Fruit fly (Drosophila melanogaster) S2 (cell line): Measurements from ENCODE around the gene eRF1.

Experiments
- CG8478 ChIP-seq: fragments of >200 bp; optimal IDR thresholded peaks from 2 replicates; lab custom pipeline; 2018
- CTCF ChIP-seq, 2 experiments: fragments of >200 bp; optimal IDR thresholded peaks; 2 replicates each; lab custom pipeline; 2018

DNA sequence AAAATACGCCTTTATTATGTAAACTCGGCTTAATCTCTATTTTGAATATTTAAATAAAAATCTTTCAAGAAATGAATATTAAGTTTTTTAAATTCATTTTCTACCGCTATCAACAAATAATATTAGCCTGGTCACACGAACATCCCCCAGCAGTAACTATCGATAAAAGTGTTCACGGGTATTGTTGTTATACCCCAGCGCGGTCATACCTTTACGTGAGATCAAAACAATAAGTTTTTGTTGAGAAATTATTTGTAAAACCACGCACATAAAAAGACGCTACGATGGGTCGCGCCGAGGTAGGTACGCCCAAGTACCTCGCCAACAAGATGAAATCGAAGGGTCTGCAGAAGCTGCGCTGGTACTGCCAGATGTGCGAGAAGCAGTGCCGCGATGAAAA is 8.5 kb downstream of the eRF1 start, which contains the start of gene kin17:
- TF ChIP-seq CTCF (optimal IDR thresholded peaks at IDR 0.05; lab: Kevin White, UChicago) (no peak), CG8478 (lab: Kevin White, UChicago) (no peak)
